Worm (Caenorhabditis elegans) whole organism, L2 larva: ENCODE measurements around the gene K01A12.4.

Source experiments
- blmp-1 ChIP-seq: sonication (generic microtip); optimal IDR thresholded peaks from 2 replicates; lab custom pipeline; 2017; ENCODE audit warnings: missing genetic modification characterization, mild to moderate bottlenecking, missing compliant biosample characterization, antibody characterized with exemption, moderate library complexity; ENCODE audit not compliant: insufficient read depth
- ceh-16 ChIP-seq: fragments of 150-350 bp; optimal IDR thresholded peaks from 2 replicates; lab custom pipeline; 2014; ENCODE audit warnings: missing biosample characterization, missing genetic modification characterization
- elt-3 ChIP-seq: sonication (generic microtip); optimal IDR thresholded peaks from 2 replicates; lab custom pipeline; 2017; ENCODE audit warnings: missing biosample characterization, missing genetic modification characterization
- fos-1 ChIP-seq: fragments of 150-350 bp; optimal IDR thresholded peaks from 2 replicates; lab custom pipeline; 2014; ENCODE audit warnings: missing biosample characterization, missing genetic modification characterization
- lin-13 ChIP-seq: fragments of 150-350 bp; optimal IDR thresholded peaks from 2 replicates; lab custom pipeline; 2014; ENCODE audit warnings: missing biosample characterization, missing genetic modification reagents, missing genetic modification characterization
- mab-5 ChIP-seq: fragments of 150-350 bp; optimal IDR thresholded peaks from 2 replicates; lab custom pipeline; 2014; ENCODE audit warnings: missing biosample characterization, missing genetic modification characterization
- nhr-10 ChIP-seq: sonication (generic microtip); optimal IDR thresholded peaks from 2 replicates; lab custom pipeline; 2017; ENCODE audit warnings: missing biosample characterization, missing genetic modification characterization

ce11 chrX:8612278-8612677 lies 1.6 kb downstream of the K01A12.4 start:
- TF ChIP-seq blmp-1 (no peak), mab-5 (no peak), elt-3 (tag; lab: Kevin White, UChicago) (no peak), ceh-16 (no peak), fos-1 (tag; lab: Kevin White, UChicago) (no peak), nhr-10 (tag; lab: Kevin White, UChicago) (no peak), lin-13 (GFP tag; lab: Kevin White, UChicago) (no peak)
